Worm (Caenorhabditis elegans) whole organism, late embryonic: ENCODE results near the gene nhr-12.

Experiments used
- F13H6.1 ChIP-seq: sonication (generic microtip); optimal IDR thresholded peaks from 2 replicates; lab custom pipeline; 2016; ENCODE audit warnings: missing genetic modification characterization, missing compliant biosample characterization
- ama-1 ChIP-seq: fragments of 150-350 bp; optimal IDR thresholded peaks from 2 replicates; lab custom pipeline; 2014
- ceh-18 ChIP-seq: sonication (generic microtip); optimal IDR thresholded peaks from 2 replicates; lab custom pipeline; 2016; ENCODE audit warnings: missing genetic modification characterization, missing compliant biosample characterization
- ceh-6 ChIP-seq: fragments of 200-800 bp; sonication (Bioruptor generic); optimal IDR thresholded peaks from 2 replicates; lab custom pipeline; 2018; ENCODE audit warnings: mild to moderate bottlenecking, missing genetic modification characterization, missing compliant biosample characterization
- dve-1 ChIP-seq: sonication (generic microtip); optimal IDR thresholded peaks from 2 replicates; lab custom pipeline; 2017; ENCODE audit warnings: antibody characterized with exemption, mild to moderate bottlenecking, missing genetic modification characterization, missing compliant biosample characterization
- fkh-10 ChIP-seq: fragments of 150-350 bp; optimal IDR thresholded peaks from 2 replicates; lab custom pipeline; 2014; ENCODE audit warnings: missing biosample characterization, missing genetic modification reagents, missing genetic modification characterization
- hlh-30 ChIP-seq: sonication (generic microtip); optimal IDR thresholded peaks from 2 replicates; lab custom pipeline; 2017; ENCODE audit warnings: antibody characterized with exemption, missing genetic modification characterization, missing compliant biosample characterization; ENCODE audit not compliant: insufficient read depth
- lim-6 ChIP-seq: sonication (generic microtip); optimal IDR thresholded peaks from 2 replicates; lab custom pipeline; 2016; ENCODE audit warnings: missing genetic modification characterization, missing compliant biosample characterization
- nfya-1 ChIP-seq: sonication (generic microtip); optimal IDR thresholded peaks from 2 replicates; lab custom pipeline; 2017; ENCODE audit warnings: missing genetic modification characterization, mild to moderate bottlenecking, missing compliant biosample characterization, antibody characterized with exemption, moderate library complexity
- pha-4 ChIP-seq: fragments of 150-350 bp; optimal IDR thresholded peaks from 2 replicates; lab custom pipeline; 2018; ENCODE audit warnings: missing biosample characterization, missing genetic modification reagents, missing genetic modification characterization

- TF ChIP-seq pha-4 (tag; lab: Kevin White, UChicago), result no peak
- TF ChIP-seq fkh-10 (GFP tag; lab: Kevin White, UChicago), result no peak
- no peak for TF ChIP-seq lim-6 (tag; lab: Kevin White, UChicago)
- TF ChIP-seq nfya-1 (tag; lab: Kevin White, UChicago), result no peak
- TF ChIP-seq ama-1 (lab: Kevin White, UChicago), result no peak
- no peak for TF ChIP-seq ceh-18 (tag; lab: Kevin White, UChicago)
- no peak for TF ChIP-seq F13H6.1 (tag; lab: Kevin White, UChicago)
- no peak for TF ChIP-seq dve-1 (tag; lab: Kevin White, UChicago)
- no peak for TF ChIP-seq hlh-30 (tag; lab: Kevin White, UChicago)
- TF ChIP-seq ceh-6 (GFP tag; lab: Kevin White, UChicago), result no peak
These were observed 3.3 kb upstream of the nhr-12 start, which contains the start of gene R04B5.5 for ce11 chrV:10087103-10087502.
